Worm (Caenorhabditis elegans): ENCODE results near the gene Y43F8B.28.

DNA sequence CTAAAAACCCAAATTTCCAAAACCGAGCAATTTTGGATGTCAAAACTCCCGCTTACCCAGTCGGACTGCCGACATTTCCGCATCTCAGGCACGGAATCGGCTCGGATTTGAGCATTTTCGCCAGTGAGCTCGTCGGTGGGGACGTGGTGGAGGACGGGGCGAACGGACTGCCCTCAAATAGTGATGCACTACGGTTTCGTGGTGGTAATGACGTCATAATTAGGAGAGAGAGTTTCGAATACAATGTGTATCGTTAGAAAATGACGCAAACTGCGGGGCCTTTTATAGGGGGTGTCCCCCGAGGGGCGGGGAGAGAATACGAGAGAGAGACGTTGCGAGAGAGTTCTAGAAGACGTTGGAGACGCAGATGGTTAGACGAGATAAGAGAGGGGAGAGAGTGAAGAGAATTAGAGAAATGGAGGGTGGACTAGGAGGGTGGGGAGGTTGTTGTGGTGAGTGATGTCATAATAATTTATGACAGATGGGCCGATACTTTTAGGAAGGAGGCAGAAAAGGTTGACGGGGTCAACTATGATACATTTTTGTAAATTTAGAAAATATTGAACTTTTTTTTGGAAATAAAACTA, 37.5 kb downstream of the Y43F8B.28 start:
- peak; percentile 99 for TF ChIP-seq ama-1 (optimal IDR thresholded peaks at IDR 0.05)
- TF ChIP-seq F13C5.2 (tag; optimal IDR thresholded peaks at IDR 0.05): peak; percentile 62

Data from whole organism, early embryonic.